Fruit fly (Drosophila melanogaster) whole organism, adult: Measurements from ENCODE around the gene Tsp66E.

ENCODE experiments used
- CG11617 ChIP-seq: fragments of 200-800 bp; sonication (Bioruptor generic); optimal IDR thresholded peaks from 2 replicates; lab custom pipeline; 2017; ENCODE audit warnings: mild to moderate bottlenecking, missing biosample characterization, missing genetic modification reagents, missing genetic modification characterization
- CG1620 ChIP-seq: fragments of 200-800 bp; sonication (Bioruptor generic); optimal IDR thresholded peaks from 2 replicates; lab custom pipeline; 2016; ENCODE audit warnings: missing biosample characterization, missing genetic modification characterization
- CG5204 ChIP-seq: fragments of 200-800 bp; sonication (Bioruptor generic); optimal IDR thresholded peaks from 2 replicates; lab custom pipeline; 2016; ENCODE audit warnings: missing biosample characterization, missing genetic modification characterization
- Clk ChIP-seq: fragments of 200-800 bp; sonication (Bioruptor generic); optimal IDR thresholded peaks from 2 replicates; lab custom pipeline; 2017; ENCODE audit warnings: missing biosample characterization, missing genetic modification characterization
- Crg-1 ChIP-seq: fragments of 200-800 bp; sonication (Bioruptor generic); optimal IDR thresholded peaks from 2 replicates; lab custom pipeline; 2016; ENCODE audit warnings: missing biosample characterization, missing genetic modification characterization
- Hr96 ChIP-seq: fragments of 200-800 bp; sonication (Bioruptor generic); optimal IDR thresholded peaks from 2 replicates; lab custom pipeline; 2016; ENCODE audit warnings: missing biosample characterization, missing genetic modification characterization
- cic ChIP-seq: fragments of 200-800 bp; sonication (Bioruptor generic); optimal IDR thresholded peaks from 2 replicates; lab custom pipeline; 2017; ENCODE audit warnings: missing biosample characterization, mild to moderate bottlenecking, missing genetic modification characterization, moderate library complexity
- kay ChIP-seq: fragments of 200-800 bp; sonication (Bioruptor generic); peaks from one replicate; lab custom pipeline; 2016; ENCODE audit warnings: missing biosample characterization, missing genetic modification characterization, borderline replicate concordance
- ovo ChIP-seq: fragments of 200-800 bp; sonication (Bioruptor generic); optimal IDR thresholded peaks from 2 replicates; lab custom pipeline; 2016; ENCODE audit warnings: missing biosample characterization, missing genetic modification characterization
- pad ChIP-seq: fragments of 200-800 bp; sonication (Bioruptor generic); optimal IDR thresholded peaks from 3 replicates; lab custom pipeline; 2017; ENCODE audit warnings: missing biosample characterization, missing genetic modification characterization, mild to moderate bottlenecking, moderate library complexity, missing genetic modification reagents

DNA sequence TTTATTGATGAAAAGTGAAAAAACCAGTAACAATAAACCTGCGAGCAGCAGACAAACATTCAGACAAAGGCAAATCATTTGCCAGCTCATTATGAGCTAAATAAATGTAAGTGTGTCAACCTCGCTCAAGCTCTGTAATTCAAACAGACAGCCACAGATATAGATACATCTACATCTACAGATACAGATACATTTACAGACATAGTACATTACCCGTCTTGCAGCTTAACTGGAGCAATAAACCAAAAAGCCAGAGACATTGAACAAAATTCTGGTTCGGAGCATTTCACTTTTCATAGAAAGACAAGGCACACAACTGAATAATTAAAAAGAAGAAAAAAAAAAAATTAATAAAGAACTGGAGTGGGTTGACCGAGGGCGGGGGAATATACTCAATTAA is 7.4 kb downstream of the Tsp66E start:
- TF ChIP-seq Clk (no peak), kay (GFP tag; lab: Kevin White, UChicago) (no peak), cic (no peak), CG1620 (GFP tag; lab: Kevin White, UChicago) (no peak), Crg-1 (no peak), ovo (no peak), CG11617 (GFP tag; lab: Kevin White, UChicago) (no peak), Hr96 (GFP tag; lab: Kevin White, UChicago) (no peak), pad (GFP tag; lab: Kevin White, UChicago) (no peak), CG5204 (GFP tag; lab: Kevin White, UChicago) (no peak)
